Fruit fly (Drosophila melanogaster): Measurements from ENCODE around the gene CG42613.
A peak's percentile ranks its signal among the peaks of the same experiment; 100 is the strongest.

CG42613 gene

DNA sequence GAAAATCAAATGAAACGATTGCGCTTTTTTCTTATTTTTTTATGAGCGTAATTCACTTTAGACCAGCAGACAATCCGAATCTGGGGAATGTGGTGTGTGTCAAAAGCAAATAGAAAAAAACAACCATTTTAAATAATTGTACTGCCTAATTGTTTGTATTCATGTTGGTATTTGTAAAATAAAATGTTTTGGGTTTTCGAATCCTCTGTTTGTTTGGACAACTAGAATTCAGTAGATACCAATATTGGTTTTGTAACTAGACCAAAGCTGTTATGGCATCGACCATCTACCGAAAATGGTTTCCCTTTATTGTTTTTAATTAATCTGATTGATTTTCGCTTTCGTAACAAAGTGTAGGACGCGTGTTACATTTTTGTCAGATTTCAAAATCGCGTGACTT lies 81.9 kb downstream of the CG42613 start:
- TF ChIP-seq Myc (optimal IDR thresholded peaks at IDR 0.05) (no peak), Hr83 (GFP tag; optimal IDR thresholded peaks at IDR 0.05; ENCODE audit: poor library complexity, severe bottlenecking) (no peak), Jra (GFP tag; optimal IDR thresholded peaks at IDR 0.05) (no peak), Abd-B (GFP tag; optimal IDR thresholded peaks at IDR 0.05) (no peak), woc (GFP tag; optimal IDR thresholded peaks at IDR 0.05) (no peak), GATAd (GFP tag; optimal IDR thresholded peaks at IDR 0.05) (no peak), Vsx2 (GFP tag; optimal IDR thresholded peaks at IDR 0.05; ENCODE audit: partially characterized antibody) (no peak), sv (GFP tag; optimal IDR thresholded peaks at IDR 0.05) (no peak), OdsH (GFP tag; optimal IDR thresholded peaks at IDR 0.05) (no peak), N (GFP tag; optimal IDR thresholded peaks at IDR 0.05) (no peak), Dif (GFP tag; optimal IDR thresholded peaks at IDR 0.05; ENCODE audit: partially characterized antibody) (no peak), Rel (GFP tag; optimal IDR thresholded peaks at IDR 0.05) (no peak), Rel (tag; optimal IDR thresholded peaks at IDR 0.05) (no peak), ey (GFP tag; optimal IDR thresholded peaks at IDR 0.05) (no peak), dsf (GFP tag; optimal IDR thresholded peaks at IDR 0.05; ENCODE audit: borderline replicate concordance) (no peak), tai (GFP tag; optimal IDR thresholded peaks at IDR 0.05) (no peak), Hnf4 (GFP tag; optimal IDR thresholded peaks at IDR 0.05) (no peak), Dfd (GFP tag; optimal IDR thresholded peaks at IDR 0.05) (no peak), CG9705 (GFP tag; optimal IDR thresholded peaks at IDR 0.05) (no peak), pan (optimal IDR thresholded peaks at IDR 0.05) (no peak)

- TF ChIP-seq Myc (optimal IDR thresholded peaks at IDR 0.05): peak; percentile 47
- no peak for TF ChIP-seq N (GFP tag; optimal IDR thresholded peaks at IDR 0.05)
- no peak for TF ChIP-seq pan (optimal IDR thresholded peaks at IDR 0.05)
- no peak for TF ChIP-seq h (GFP tag; optimal IDR thresholded peaks at IDR 0.05)
- TF ChIP-seq Rel (GFP tag; optimal IDR thresholded peaks at IDR 0.05): no peak
- TF ChIP-seq Rel (tag; optimal IDR thresholded peaks at IDR 0.05): no peak
Measured at dm6 chr3R:19011885-19012284, 82.9 kb downstream of the CG42613 start.

dm6 chr3R:19014027-19014426 lies 85.0 kb downstream of the CG42613 start:
- TF ChIP-seq br (GFP tag; optimal IDR thresholded peaks at IDR 0.05) (no peak), psq (GFP tag; optimal IDR thresholded peaks at IDR 0.05) (no peak), lola (GFP tag; optimal IDR thresholded peaks at IDR 0.05) (no peak), sv (GFP tag; optimal IDR thresholded peaks at IDR 0.05) (no peak), Dif (GFP tag; optimal IDR thresholded peaks at IDR 0.05; ENCODE audit: partially characterized antibody) (no peak), dmrt93B (GFP tag; optimal IDR thresholded peaks at IDR 0.05) (no peak), dsf (GFP tag; optimal IDR thresholded peaks at IDR 0.05; ENCODE audit: borderline replicate concordance) (no peak), Rel (GFP tag; optimal IDR thresholded peaks at IDR 0.05) (no peak), Rel (tag; optimal IDR thresholded peaks at IDR 0.05) (no peak), fru (GFP tag; optimal IDR thresholded peaks at IDR 0.05) (no peak), Hr83 (GFP tag; optimal IDR thresholded peaks at IDR 0.05; ENCODE audit: poor library complexity, severe bottlenecking) (no peak), OdsH (GFP tag; optimal IDR thresholded peaks at IDR 0.05) (no peak), woc (GFP tag; optimal IDR thresholded peaks at IDR 0.05) (no peak), GATAd (GFP tag; optimal IDR thresholded peaks at IDR 0.05) (no peak), usp (GFP tag; optimal IDR thresholded peaks at IDR 0.05) (no peak), HLH106 (tag; optimal IDR thresholded peaks at IDR 0.05) (no peak), ey (GFP tag; optimal IDR thresholded peaks at IDR 0.05) (no peak), foxo (GFP tag; optimal IDR thresholded peaks at IDR 0.05) (no peak), tai (GFP tag; optimal IDR thresholded peaks at IDR 0.05) (no peak)

DNA sequence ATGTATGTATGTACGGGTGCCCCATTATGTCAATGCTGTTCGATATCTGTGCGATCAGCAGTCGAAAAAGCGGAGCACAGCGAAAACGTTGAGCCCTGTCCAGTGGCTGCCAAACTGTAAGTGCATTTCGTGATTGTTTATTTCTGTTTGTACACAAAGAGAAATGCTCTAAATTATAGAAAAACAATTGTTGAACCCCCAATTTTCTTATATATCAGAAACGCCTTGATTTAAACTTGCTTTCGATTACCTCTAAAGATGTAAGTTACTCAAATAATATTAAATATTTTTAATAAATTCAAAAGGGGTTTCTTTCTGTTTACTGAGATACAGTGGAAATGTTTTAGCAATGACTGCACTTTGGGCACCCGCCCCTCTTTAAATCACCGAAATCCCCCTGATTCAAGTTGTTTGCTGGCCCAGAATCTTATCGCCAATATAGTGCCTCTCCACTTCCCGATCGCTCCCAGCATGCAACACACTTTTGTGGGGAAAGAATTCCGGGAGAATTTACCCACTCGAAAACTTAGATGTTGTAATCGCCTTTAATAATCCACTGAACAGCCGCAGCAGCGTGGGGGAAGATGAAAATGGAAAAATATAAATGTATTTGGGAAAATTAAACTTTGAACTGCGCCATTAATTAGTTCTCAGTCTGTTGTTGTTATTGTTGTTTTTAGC lies 85.9 kb downstream of the CG42613 start:
- no peak for TF ChIP-seq Hr78 (GFP tag; optimal IDR thresholded peaks at IDR 0.05)
- no peak for TF ChIP-seq Jra (GFP tag; optimal IDR thresholded peaks at IDR 0.05)
- TF ChIP-seq h (GFP tag; optimal IDR thresholded peaks at IDR 0.05): peak; percentile 5
- TF ChIP-seq br (GFP tag; optimal IDR thresholded peaks at IDR 0.05): no peak
- no peak for TF ChIP-seq usp (GFP tag; optimal IDR thresholded peaks at IDR 0.05)
- TF ChIP-seq N (GFP tag; optimal IDR thresholded peaks at IDR 0.05): no peak
- TF ChIP-seq Sp1 (GFP tag; optimal IDR thresholded peaks at IDR 0.05): peak; percentile 12
- TF ChIP-seq jim (GFP tag; optimal IDR thresholded peaks at IDR 0.05): no peak
- TF ChIP-seq HLH106 (tag; optimal IDR thresholded peaks at IDR 0.05): peak; percentile 46
- no peak for TF ChIP-seq CG9705 (GFP tag; optimal IDR thresholded peaks at IDR 0.05)

DNA sequence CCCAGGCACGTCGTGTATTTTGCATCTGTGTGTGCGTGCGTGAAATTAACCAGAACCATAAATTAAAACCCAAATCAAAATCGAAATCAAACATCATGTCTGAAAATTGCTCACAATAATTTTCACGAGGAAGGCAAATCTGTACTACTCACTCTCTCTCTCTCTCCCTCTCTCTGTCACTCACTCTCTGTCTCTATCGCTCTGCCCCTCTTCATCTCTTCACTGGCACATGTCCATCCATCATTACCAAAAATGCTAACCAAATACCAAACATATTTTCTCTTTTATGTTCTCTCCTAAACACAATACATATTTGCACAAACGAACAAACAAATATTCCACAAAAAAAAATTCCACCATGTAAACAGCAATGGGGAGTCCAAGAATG lies 86.4 kb downstream of the CG42613 start:
- no peak for TF ChIP-seq usp (GFP tag; optimal IDR thresholded peaks at IDR 0.05)
- TF ChIP-seq OdsH (GFP tag; optimal IDR thresholded peaks at IDR 0.05): no peak
- no peak for TF ChIP-seq Dfd (GFP tag; optimal IDR thresholded peaks at IDR 0.05)
- TF ChIP-seq Mio (GFP tag; optimal IDR thresholded peaks at IDR 0.05): no peak

All from whole organism, wandering third instar larva.